Worm (Caenorhabditis elegans) whole organism, L2 larva: ENCODE data around the gene C16D9.8.

Source experiments
- C34F6.9 ChIP-seq: fragments of 150-350 bp; optimal IDR thresholded peaks from 2 replicates; lab custom pipeline; 2014; ENCODE audit warnings: missing biosample characterization, missing genetic modification characterization
- R02D3.7 ChIP-seq: fragments of 150-350 bp; optimal IDR thresholded peaks from 2 replicates; lab custom pipeline; 2014; ENCODE audit warnings: missing biosample characterization, missing genetic modification characterization
- Y55F3AM.14 ChIP-seq: fragments of 200-800 bp; sonication (Bioruptor generic); optimal IDR thresholded peaks from 2 replicates; lab custom pipeline; 2018; ENCODE audit warnings: mild to moderate bottlenecking, missing genetic modification characterization, missing compliant biosample characterization
- ZK546.5 ChIP-seq: sonication (generic microtip); optimal IDR thresholded peaks from 2 replicates; lab custom pipeline; 2017; ENCODE audit warnings: missing biosample characterization, missing genetic modification characterization
- aly-2 ChIP-seq: fragments of 150-350 bp; optimal IDR thresholded peaks from 2 replicates; lab custom pipeline; 2014; ENCODE audit warnings: missing biosample characterization, missing genetic modification characterization
- ama-1 ChIP-seq: fragments of 150-350 bp; optimal IDR thresholded peaks from 2 replicates; lab custom pipeline; 2018; ENCODE audit warnings: inconsistent platforms
- ceh-82 ChIP-seq: fragments of 150-350 bp; optimal IDR thresholded peaks from 2 replicates; lab custom pipeline; 2014; ENCODE audit warnings: missing biosample characterization, missing genetic modification characterization
- crh-2 ChIP-seq: sonication (generic microtip); optimal IDR thresholded peaks from 2 replicates; lab custom pipeline; 2017; ENCODE audit warnings: missing biosample characterization, missing genetic modification characterization
- egl-27 ChIP-seq: sonication (generic microtip); optimal IDR thresholded peaks from 3 replicates; lab custom pipeline; 2017; ENCODE audit warnings: missing biosample characterization, missing genetic modification reagents, missing genetic modification characterization
- elt-1 ChIP-seq: fragments of 150-350 bp; optimal IDR thresholded peaks from 2 replicates; lab custom pipeline; 2014; ENCODE audit warnings: missing biosample characterization, missing genetic modification characterization
- elt-3 ChIP-seq: sonication (generic microtip); optimal IDR thresholded peaks from 2 replicates; lab custom pipeline; 2017; ENCODE audit warnings: missing biosample characterization, missing genetic modification characterization
- fos-1 ChIP-seq: fragments of 150-350 bp; optimal IDR thresholded peaks from 2 replicates; lab custom pipeline; 2014; ENCODE audit warnings: missing biosample characterization, missing genetic modification characterization
- gmeb-1 ChIP-seq: fragments of 150-350 bp; optimal IDR thresholded peaks from 2 replicates; lab custom pipeline; 2014; ENCODE audit warnings: missing biosample characterization, missing genetic modification characterization
- lin-11 ChIP-seq: fragments of 150-350 bp; sonication (generic microtip); optimal IDR thresholded peaks from 2 replicates; lab custom pipeline; 2014; ENCODE audit warnings: missing biosample characterization, missing genetic modification characterization, inconsistent platforms, mixed read lengths
- lsy-2 ChIP-seq, 2 experiments: fragments of 150-350 bp in 1 of 2; sonication (generic microtip) in 1 of 2; optimal IDR thresholded peaks; 2 replicates each; lab custom pipeline; 2014 to 2017; ENCODE audit warnings: missing biosample characterization in 2 of 2, missing genetic modification characterization in 2 of 2
- mdl-1 ChIP-seq, 2 experiments: fragments of 150-350 bp in 1 of 2; sonication (generic microtip) in 1 of 2; optimal IDR thresholded peaks; 2 replicates each; lab custom pipeline; 2017; ENCODE audit warnings: missing biosample characterization in 2 of 2, missing genetic modification characterization in 2 of 2
- nhr-10 ChIP-seq: sonication (generic microtip); optimal IDR thresholded peaks from 2 replicates; lab custom pipeline; 2017; ENCODE audit warnings: missing biosample characterization, missing genetic modification characterization
- nhr-129 ChIP-seq: fragments of 150-350 bp; optimal IDR thresholded peaks from 2 replicates; lab custom pipeline; 2014; ENCODE audit warnings: missing biosample characterization, missing genetic modification characterization
- nhr-21 ChIP-seq: fragments of 150-350 bp; optimal IDR thresholded peaks from 2 replicates; lab custom pipeline; 2014; ENCODE audit warnings: missing biosample characterization, missing genetic modification characterization
- nhr-237 ChIP-seq: fragments of 150-350 bp; optimal IDR thresholded peaks from 2 replicates; lab custom pipeline; 2014; ENCODE audit warnings: missing biosample characterization, missing genetic modification characterization
- nhr-25 ChIP-seq: fragments of 150-350 bp; sonication (generic microtip); optimal IDR thresholded peaks from 3 replicates; lab custom pipeline; 2014; ENCODE audit warnings: missing biosample characterization, missing genetic modification characterization
- peb-1 ChIP-seq: fragments of 150-350 bp; optimal IDR thresholded peaks from 2 replicates; lab custom pipeline; 2014; ENCODE audit warnings: missing biosample characterization, missing genetic modification characterization
- sem-4 ChIP-seq: fragments of 150-350 bp; optimal IDR thresholded peaks from 2 replicates; lab custom pipeline; 2014; ENCODE audit warnings: missing biosample characterization, missing genetic modification reagents, missing genetic modification characterization
- skn-1 ChIP-seq: sonication (generic microtip); optimal IDR thresholded peaks from 2 replicates; lab custom pipeline; 2017; ENCODE audit warnings: missing biosample characterization, missing genetic modification characterization
- sma-3 ChIP-seq: sonication (generic microtip); optimal IDR thresholded peaks from 2 replicates; lab custom pipeline; 2016; ENCODE audit warnings: missing genetic modification reagents, missing genetic modification characterization, missing compliant biosample characterization
- sma-9 ChIP-seq, 2 experiments: fragments of 150-350 bp in 1 of 2; sonication (generic microtip) in 1 of 2; optimal IDR thresholded peaks; 2 replicates each; lab custom pipeline; 2014 to 2016; ENCODE audit warnings: missing genetic modification characterization in 2 of 2, mild to moderate bottlenecking in 1 of 2, missing biosample characterization in 1 of 2, missing compliant biosample characterization in 1 of 2, missing genetic modification reagents in 1 of 2, moderate library complexity in 1 of 2
- snpc-4 ChIP-seq: fragments of 150-350 bp; optimal IDR thresholded peaks from 2 replicates; lab custom pipeline; 2014; ENCODE audit warnings: missing biosample characterization, missing genetic modification characterization
- unc-39 ChIP-seq: fragments of 150-350 bp; optimal IDR thresholded peaks from 2 replicates; lab custom pipeline; 2014; ENCODE audit warnings: missing biosample characterization, missing genetic modification characterization
- unc-55 ChIP-seq: fragments of 150-350 bp; sonication (generic microtip); optimal IDR thresholded peaks from 3 replicates; lab custom pipeline; 2014; ENCODE audit warnings: missing biosample characterization, missing genetic modification reagents, missing genetic modification characterization
- ztf-1 ChIP-seq: fragments of 200-800 bp; sonication (Bioruptor generic); conservative IDR thresholded peaks from 2 replicates; pipeline ENCODE4 v1.3.6; 2022; ENCODE audit warnings: missing genetic modification characterization, missing compliant biosample characterization

Gene C16D9.8

ce11 chrV:8215158-8215557 is 48.2 kb downstream of the C16D9.8 start:
- no peak for TF ChIP-seq lsy-2 (tag; optimal IDR thresholded peaks at IDR 0.05; lab: Kevin White, UChicago)
- TF ChIP-seq unc-55 (GFP tag; lab: Kevin White, UChicago) = peak; percentile 68
- TF ChIP-seq elt-1 (tag; lab: Kevin White, UChicago) = no peak
- TF ChIP-seq ama-1 (lab: Kevin White, UChicago) = peak; percentile 5
- peak; percentile 20 for TF ChIP-seq C34F6.9

- no peak for TF ChIP-seq nhr-237 (tag; lab: Kevin White, UChicago)
- no peak for TF ChIP-seq nhr-21
- TF ChIP-seq ztf-1 (GFP tag; lab: Robert Waterston, UW) = no peak
- TF ChIP-seq mdl-1 (tag; optimal IDR thresholded peaks at IDR 0.05; lab: Kevin White, UChicago) = no peak
- TF ChIP-seq unc-39 (tag; lab: Kevin White, UChicago) = no peak
- TF ChIP-seq sma-3 (GFP tag; lab: Kevin White, UChicago) = no peak
- no peak for TF ChIP-seq peb-1 (tag; lab: Kevin White, UChicago)
- no peak for TF ChIP-seq skn-1
- TF ChIP-seq, all 48 proteins: peak for 0
Observed at ce11 chrV:8213868-8214267, 49.5 kb downstream of the C16D9.8 start, which contains the start of gene K07C11.7. TSS of gene K07C11.7 (minus strand) at chrV:8213968.

ce11 chrV:8212816-8213215 is 50.5 kb downstream of the C16D9.8 start:
- peak; percentile 68 for TF ChIP-seq fos-1 (tag; lab: Kevin White, UChicago)
- TF ChIP-seq sma-9 (GFP tag; optimal IDR thresholded peaks at IDR 0.05; lab: Kevin White, UChicago) = peak; percentile 25
- TF ChIP-seq sma-9 (tag; optimal IDR thresholded peaks at IDR 0.05; lab: Kevin White, UChicago) = no peak
- no peak for TF ChIP-seq crh-2 (tag; lab: Kevin White, UChicago)
- TF ChIP-seq gmeb-1 (tag; lab: Kevin White, UChicago) = peak; percentile 8
- TF ChIP-seq, all 48 proteins: peak for 3

DNA sequence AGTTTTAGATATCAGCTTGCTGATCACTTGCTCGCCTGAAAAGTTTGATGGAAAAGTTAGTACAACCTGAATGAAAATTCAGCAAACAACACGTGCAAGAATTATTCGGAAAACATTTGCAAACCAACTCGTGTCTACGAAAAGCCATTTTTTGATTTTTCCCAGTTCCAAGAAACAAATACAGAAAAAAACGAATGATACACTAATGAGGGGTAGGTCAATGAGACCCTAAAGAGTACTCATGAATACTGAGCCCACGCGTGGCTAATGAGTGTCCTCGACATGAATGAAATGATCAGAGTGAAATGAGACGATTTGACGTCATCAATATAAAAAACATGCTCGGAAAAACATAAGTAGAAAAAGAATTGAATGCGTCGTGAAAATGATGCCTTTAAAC is 51.4 kb downstream of the C16D9.8 start:
- no peak for TF ChIP-seq nhr-10 (tag; lab: Kevin White, UChicago)
- TF ChIP-seq nhr-21 = peak; percentile 1
- TF ChIP-seq R02D3.7 (tag; lab: Kevin White, UChicago) = no peak
- TF ChIP-seq elt-3 = no peak
- TF ChIP-seq Y55F3AM.14 (GFP tag; lab: Kevin White, UChicago) = no peak
- TF ChIP-seq peb-1 (tag; lab: Kevin White, UChicago) = no peak
- no peak for TF ChIP-seq ZK546.5 (tag; lab: Kevin White, UChicago)
- TF ChIP-seq fos-1 (tag; lab: Kevin White, UChicago) = no peak
- peak; percentile 7 for TF ChIP-seq crh-2 (tag; lab: Kevin White, UChicago)
- no peak for TF ChIP-seq ceh-82
- no peak for TF ChIP-seq ztf-1 (GFP tag; lab: Robert Waterston, UW)
- no peak for TF ChIP-seq aly-2
- peak; percentile 21 for TF ChIP-seq C34F6.9
- TF ChIP-seq lin-11 = no peak
- no peak for TF ChIP-seq snpc-4
- TF ChIP-seq sma-9 (GFP tag; optimal IDR thresholded peaks at IDR 0.05; lab: Kevin White, UChicago) = peak; percentile 44
- TF ChIP-seq sma-9 (tag; optimal IDR thresholded peaks at IDR 0.05; lab: Kevin White, UChicago) = no peak
- no peak for TF ChIP-seq egl-27 (tag; lab: Kevin White, UChicago)
- TF ChIP-seq sem-4 (tag; lab: Kevin White, UChicago) = no peak
- TF ChIP-seq lsy-2 (tag; optimal IDR thresholded peaks at IDR 0.05; lab: Kevin White, UChicago) = peak in 1 of 2 experiments; percentile 28
- no peak for TF ChIP-seq nhr-129
- TF ChIP-seq nhr-25 (tag; lab: Kevin White, UChicago) = no peak
